Worm (Caenorhabditis elegans) whole organism, mixed stage, embryonic: ENCODE data around the gene ugt-3.

Experiments used
- M03D4.4 ChIP-seq: sonication (generic microtip); optimal IDR thresholded peaks from 2 replicates; lab custom pipeline; 2017; ENCODE audit warnings: mild to moderate bottlenecking, missing genetic modification characterization, missing compliant biosample characterization
- lin-13 ChIP-seq: fragments of 150-350 bp; optimal IDR thresholded peaks from 2 replicates; lab custom pipeline; 2014; ENCODE audit warnings: missing biosample characterization, missing genetic modification characterization
- lin-32 ChIP-seq: fragments of 200-800 bp; sonication (Bioruptor generic); optimal IDR thresholded peaks from 2 replicates; lab custom pipeline; 2018; ENCODE audit warnings: mild to moderate bottlenecking, missing genetic modification characterization, missing compliant biosample characterization
- mab-5 ChIP-seq: fragments of 150-350 bp; optimal IDR thresholded peaks from 2 replicates; lab custom pipeline; 2014; ENCODE audit warnings: missing biosample characterization, missing genetic modification characterization
- mep-1 ChIP-seq: fragments of 150-350 bp; optimal IDR thresholded peaks from 2 replicates; lab custom pipeline; 2017; ENCODE audit warnings: missing biosample characterization, missing genetic modification reagents, missing genetic modification characterization, inconsistent platforms
- nhr-237 ChIP-seq: fragments of 150-350 bp; optimal IDR thresholded peaks from 2 replicates; lab custom pipeline; 2014; ENCODE audit warnings: missing biosample characterization, missing genetic modification characterization
- snpc-4 ChIP-seq: fragments of 150-350 bp; optimal IDR thresholded peaks from 2 replicates; lab custom pipeline; 2014; ENCODE audit warnings: missing biosample characterization, missing genetic modification characterization
- unc-39 ChIP-seq: fragments of 150-350 bp; optimal IDR thresholded peaks from 2 replicates; lab custom pipeline; 2014; ENCODE audit warnings: missing biosample characterization, missing genetic modification characterization

DNA sequence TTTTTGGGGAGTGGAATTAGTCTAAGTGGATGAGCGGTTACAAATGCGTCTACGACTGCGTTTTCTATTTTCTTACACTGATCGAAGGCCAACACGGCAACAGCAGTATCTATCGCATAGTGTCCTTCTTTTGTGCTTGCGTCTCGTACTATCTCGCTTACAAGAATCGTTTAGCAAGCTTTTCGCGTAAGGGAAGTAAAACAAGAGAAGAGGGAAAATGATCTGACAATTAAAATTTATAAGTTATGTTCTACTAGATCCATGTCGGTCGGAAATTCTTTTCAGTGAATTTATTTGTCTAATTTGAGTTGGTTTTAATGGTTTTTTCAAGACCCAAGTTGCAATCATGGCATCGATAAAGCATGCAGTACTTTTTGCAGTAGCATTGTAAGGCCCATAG, 13.0 kb downstream of the ugt-3 start, which contains the start of gene fkb-4:
- TF ChIP-seq nhr-237 (tag; lab: Kevin White, UChicago) (no peak), lin-32 (GFP tag; lab: Kevin White, UChicago) (no peak), M03D4.4 (tag; lab: Kevin White, UChicago) (no peak), lin-13 (tag; lab: Kevin White, UChicago) (no peak), unc-39 (tag; lab: Kevin White, UChicago) (no peak), mab-5 (tag; lab: Kevin White, UChicago) (no peak), snpc-4 (tag; lab: Kevin White, UChicago) (no peak), mep-1 (tag; lab: Kevin White, UChicago) (no peak)
